Fruit fly (Drosophila melanogaster) whole organism, embryonic: ENCODE measurements around the gene CG3603.

Experiments
- Aef1 ChIP-seq: fragments of 200-800 bp; sonication (Bioruptor generic); IDR thresholded peaks from 3 replicates; pipeline ENCODE4 v1.3.6; 2022; ENCODE audit warnings: missing biosample characterization, missing genetic modification characterization
- Atf3 ChIP-seq: fragments of 200-800 bp; sonication (Bioruptor generic); optimal IDR thresholded peaks from 3 replicates; lab custom pipeline; 2016; ENCODE audit warnings: missing biosample characterization, missing genetic modification characterization
- CG10431 ChIP-seq: fragments of 200-800 bp; sonication (Bioruptor generic); optimal IDR thresholded peaks from 3 replicates; lab custom pipeline; 2018; ENCODE audit warnings: missing biosample characterization, mild to moderate bottlenecking, missing genetic modification characterization
- CG10543 ChIP-seq: fragments of 200-800 bp; sonication (Bioruptor generic); optimal IDR thresholded peaks from 3 replicates; lab custom pipeline; 2017; ENCODE audit warnings: missing biosample characterization, mild to moderate bottlenecking, missing genetic modification characterization, moderate library complexity
- CG12659 ChIP-seq: fragments of 200-800 bp; sonication (Bioruptor generic); optimal IDR thresholded peaks from 3 replicates; lab custom pipeline; 2017; ENCODE audit warnings: mild to moderate bottlenecking, missing biosample characterization, missing genetic modification reagents, missing genetic modification characterization
- CG12769 ChIP-seq: fragments of 200-800 bp; sonication (Bioruptor generic); optimal IDR thresholded peaks from 2 replicates; lab custom pipeline; 2019; ENCODE audit warnings: missing biosample characterization, mild to moderate bottlenecking, missing genetic modification characterization, moderate library complexity
- CG13894 ChIP-seq: fragments of 200-800 bp; sonication (Bioruptor generic); optimal IDR thresholded peaks from 3 replicates; lab custom pipeline; 2018; ENCODE audit warnings: missing biosample characterization, mild to moderate bottlenecking, missing genetic modification characterization, moderate library complexity
- CG15073 ChIP-seq: fragments of 200-800 bp; sonication (Bioruptor generic); optimal IDR thresholded peaks from 2 replicates; lab custom pipeline; 2016; ENCODE audit warnings: missing biosample characterization, missing genetic modification characterization
- CG1602 ChIP-seq: fragments of 200-800 bp; sonication (Bioruptor generic); optimal IDR thresholded peaks from 3 replicates; lab custom pipeline; 2016; ENCODE audit warnings: missing biosample characterization, missing genetic modification characterization
- CG16815 ChIP-seq: fragments of 200-800 bp; sonication (Bioruptor generic); optimal IDR thresholded peaks from 3 replicates; lab custom pipeline; 2017; ENCODE audit warnings: missing biosample characterization, mild to moderate bottlenecking, missing genetic modification characterization
- CG17186 ChIP-seq: fragments of 200-800 bp; sonication (Bioruptor generic); optimal IDR thresholded peaks from 3 replicates; lab custom pipeline; 2017; ENCODE audit warnings: missing biosample characterization, missing genetic modification reagents, missing genetic modification characterization
- CG17328 ChIP-seq: fragments of 200-800 bp; sonication (Bioruptor generic); IDR thresholded peaks from 2 replicates; pipeline ENCODE4 v1.3.6; 2022; ENCODE audit warnings: missing biosample characterization, missing genetic modification characterization
- CG17829 ChIP-seq: fragments of 200-800 bp; optimal IDR thresholded peaks from 2 replicates; lab custom pipeline; 2019; ENCODE audit warnings: missing biosample characterization, mild to moderate bottlenecking, missing genetic modification characterization, moderate library complexity
- CG2116 ChIP-seq: fragments of 200-800 bp; sonication (Bioruptor generic); optimal IDR thresholded peaks from 3 replicates; lab custom pipeline; 2018; ENCODE audit warnings: missing biosample characterization, mild to moderate bottlenecking, missing genetic modification characterization
- CG34376 ChIP-seq: fragments of 200-800 bp; sonication (Bioruptor generic); optimal IDR thresholded peaks from 2 replicates; lab custom pipeline; 2018; ENCODE audit warnings: missing biosample characterization, mild to moderate bottlenecking, missing genetic modification characterization
- CG4360 ChIP-seq: fragments of 200-800 bp; sonication (Bioruptor generic); IDR thresholded peaks from 2 replicates; pipeline ENCODE4 v1.3.6; 2022; ENCODE audit warnings: missing biosample characterization, missing genetic modification characterization
- CG6854 ChIP-seq: fragments of 200-800 bp; sonication (Bioruptor generic); optimal IDR thresholded peaks from 3 replicates; lab custom pipeline; 2017; ENCODE audit warnings: missing biosample characterization, mild to moderate bottlenecking, missing genetic modification characterization
- CG7372 ChIP-seq: fragments of 200-800 bp; sonication (Bioruptor generic); IDR thresholded peaks from 2 replicates; pipeline ENCODE4 v1.3.6; 2022; ENCODE audit warnings: missing biosample characterization, missing genetic modification characterization
- CG7928 ChIP-seq: fragments of 200-800 bp; sonication (Bioruptor generic); optimal IDR thresholded peaks from 2 replicates; lab custom pipeline; 2017; ENCODE audit warnings: missing biosample characterization, mild to moderate bottlenecking, missing genetic modification characterization
- CG8924 ChIP-seq: fragments of 200-800 bp; optimal IDR thresholded peaks from 3 replicates; lab custom pipeline; 2019; ENCODE audit warnings: missing biosample characterization, mild to moderate bottlenecking, missing genetic modification characterization, moderate library complexity
- CkIIα-i1 ChIP-seq: fragments of 200-800 bp; sonication (Bioruptor generic); IDR thresholded peaks from 2 replicates; pipeline ENCODE4 v1.3.6; 2022; ENCODE audit warnings: missing biosample characterization, missing genetic modification characterization
- Deaf1 ChIP-seq: fragments of 200-800 bp; optimal IDR thresholded peaks from 3 replicates; lab custom pipeline; 2019; ENCODE audit warnings: missing biosample characterization, mild to moderate bottlenecking, missing genetic modification characterization, moderate library complexity
- ERR ChIP-seq: fragments of 200-800 bp; sonication (Bioruptor generic); optimal IDR thresholded peaks from 2 replicates; lab custom pipeline; 2016; ENCODE audit warnings: missing biosample characterization, missing genetic modification characterization
- Eip74EF ChIP-seq, 2 experiments: fragments of 200-800 bp in 1 of 2; fragments of >200 bp in 1 of 2; sonication (Bioruptor generic) in 1 of 2; optimal IDR thresholded peaks; 2 replicates each; lab custom pipeline; 2017 to 2019; ENCODE audit warnings: missing biosample characterization in 2 of 2, missing genetic modification characterization in 2 of 2, mild to moderate bottlenecking in 1 of 2, moderate library complexity in 1 of 2
- Ets97D ChIP-seq: fragments of 200-800 bp; sonication (Bioruptor generic); optimal IDR thresholded peaks from 3 replicates; lab custom pipeline; 2016; ENCODE audit warnings: missing biosample characterization, missing genetic modification characterization
- Gug ChIP-seq: fragments of 200-800 bp; sonication (Bioruptor generic); IDR thresholded peaks from 4 replicates; pipeline ENCODE4 v1.3.6; 2022; ENCODE audit warnings: missing biosample characterization, missing genetic modification characterization
- Hr39 ChIP-seq: fragments of >200 bp; optimal IDR thresholded peaks from 2 replicates; lab custom pipeline; 2017
- Hr78 ChIP-seq, 2 experiments: fragments of 200-800 bp in 1 of 2; fragments of >200 bp in 1 of 2; sonication (Bioruptor generic) in 1 of 2; optimal IDR thresholded peaks; 2 replicates each; lab custom pipeline; 2017 to 2019; ENCODE audit warnings: missing biosample characterization in 2 of 2, missing genetic modification characterization in 2 of 2, mild to moderate bottlenecking in 1 of 2, moderate library complexity in 1 of 2
- MESR4 ChIP-seq: fragments of 200-800 bp; sonication (Bioruptor generic); optimal IDR thresholded peaks from 2 replicates; lab custom pipeline; 2018; ENCODE audit warnings: missing biosample characterization, mild to moderate bottlenecking, missing genetic modification characterization, moderate library complexity
- Nf-YC ChIP-seq: fragments of 200-800 bp; optimal IDR thresholded peaks from 3 replicates; lab custom pipeline; 2019; ENCODE audit warnings: missing biosample characterization, mild to moderate bottlenecking, missing genetic modification characterization, moderate library complexity
- NfI ChIP-seq: fragments of 200-800 bp; sonication (Bioruptor generic); optimal IDR thresholded peaks from 3 replicates; lab custom pipeline; 2018; ENCODE audit warnings: missing biosample characterization, mild to moderate bottlenecking, missing genetic modification characterization, moderate library complexity
- Sin3A ChIP-seq: fragments of >200 bp; optimal IDR thresholded peaks from 2 replicates; lab custom pipeline; 2018
- amos ChIP-seq: fragments of 200-800 bp; sonication (Bioruptor generic); IDR thresholded peaks from 2 replicates; pipeline ENCODE4 v1.3.6; 2022; ENCODE audit warnings: missing biosample characterization, missing genetic modification characterization; ENCODE audit not compliant: partially characterized antibody
- chn ChIP-seq: fragments of 200-800 bp; sonication (Bioruptor generic); optimal IDR thresholded peaks from 2 replicates; lab custom pipeline; 2016; ENCODE audit warnings: missing biosample characterization, missing genetic modification characterization
- corto ChIP-seq: fragments of 200-800 bp; sonication (Bioruptor generic); optimal IDR thresholded peaks from 2 replicates; lab custom pipeline; 2016; ENCODE audit warnings: missing biosample characterization, mild to moderate bottlenecking, missing genetic modification characterization, moderate library complexity
- da ChIP-seq: fragments of 200-800 bp; sonication (Bioruptor generic); optimal IDR thresholded peaks from 2 replicates; lab custom pipeline; 2016; ENCODE audit warnings: missing biosample characterization, missing genetic modification characterization
- dimm ChIP-seq: fragments of 200-800 bp; sonication (Bioruptor generic); IDR thresholded peaks from 2 replicates; pipeline ENCODE4 v1.3.6; 2022; ENCODE audit warnings: missing biosample characterization, missing genetic modification characterization
- ewg ChIP-seq: fragments of 200-800 bp; sonication (Bioruptor generic); optimal IDR thresholded peaks from 3 replicates; lab custom pipeline; 2017; ENCODE audit warnings: mild to moderate bottlenecking, missing biosample characterization, missing genetic modification reagents, missing genetic modification characterization
- eyg ChIP-seq: fragments of 200-800 bp; sonication (Bioruptor generic); optimal IDR thresholded peaks from 3 replicates; lab custom pipeline; 2016; ENCODE audit warnings: missing biosample characterization, missing genetic modification characterization
- h ChIP-seq: fragments of >200 bp; optimal IDR thresholded peaks from 2 replicates; lab custom pipeline; 2017
- hkb ChIP-seq, 2 experiments: fragments of 200-800 bp in 1 of 2; fragments of >200 bp in 1 of 2; sonication (Bioruptor generic) in 1 of 2; IDR thresholded peaks in 1 of 2; optimal IDR thresholded peaks in 1 of 2; 2 replicates each; pipeline versions ENCODE4 v1.3.6 to Lab custom; 2017 to 2022; ENCODE audit warnings: missing biosample characterization in 1 of 2, missing genetic modification characterization in 1 of 2
- kah ChIP-seq: fragments of 200-800 bp; sonication (Bioruptor generic); optimal IDR thresholded peaks from 2 replicates; lab custom pipeline; 2018; ENCODE audit warnings: missing biosample characterization, mild to moderate bottlenecking, missing genetic modification characterization
- lmd ChIP-seq: fragments of 200-800 bp; sonication (Bioruptor generic); IDR thresholded peaks from 2 replicates; pipeline ENCODE4 v1.3.6; 2022; ENCODE audit warnings: missing biosample characterization, missing genetic modification characterization
- onecut ChIP-seq: fragments of 200-800 bp; sonication (Bioruptor generic); IDR thresholded peaks from 2 replicates; pipeline ENCODE4 v1.3.6; 2022; ENCODE audit warnings: missing biosample characterization, missing genetic modification characterization
- pzg ChIP-seq: fragments of 200-800 bp; sonication (Bioruptor generic); optimal IDR thresholded peaks from 3 replicates; lab custom pipeline; 2018; ENCODE audit warnings: missing biosample characterization, mild to moderate bottlenecking, missing genetic modification characterization, moderate library complexity
- rib ChIP-seq: fragments of 200-800 bp; sonication (Bioruptor generic); IDR thresholded peaks from 2 replicates; pipeline ENCODE4 v1.3.6; 2022; ENCODE audit warnings: missing biosample characterization, missing genetic modification characterization
- slbo ChIP-seq: fragments of 200-800 bp; sonication (Bioruptor generic); IDR thresholded peaks from 2 replicates; pipeline ENCODE4 v1.3.6; 2022; ENCODE audit warnings: missing biosample characterization, missing genetic modification characterization
- tap ChIP-seq: fragments of 200-800 bp; optimal IDR thresholded peaks from 3 replicates; lab custom pipeline; 2019; ENCODE audit warnings: missing biosample characterization, mild to moderate bottlenecking, missing genetic modification characterization, moderate library complexity
- tgo ChIP-seq: fragments of 200-800 bp; sonication (Bioruptor generic); IDR thresholded peaks from 3 replicates; pipeline ENCODE4 v1.3.6; 2022; ENCODE audit warnings: missing biosample characterization, missing genetic modification characterization
- tin ChIP-seq: fragments of 200-800 bp; sonication (Bioruptor generic); optimal IDR thresholded peaks from 3 replicates; lab custom pipeline; 2016; ENCODE audit warnings: missing biosample characterization, missing genetic modification characterization
- tio ChIP-seq: fragments of 200-800 bp; sonication (Bioruptor generic); optimal IDR thresholded peaks from 2 replicates; lab custom pipeline; 2017; ENCODE audit warnings: missing biosample characterization, missing genetic modification characterization, inconsistent platforms

The CG3603 gene

dm6 chrX:2919742-2920141 lies 28.1 kb upstream of the CG3603 start, which contains the start of gene CG3588 (continued):
- peak; percentile 49 for TF ChIP-seq CG8924 (tag; lab: Kevin White, UChicago)
- TF ChIP-seq Deaf1 (tag; lab: Kevin White, UChicago), result peak; percentile 25
- peak; percentile 32 for TF ChIP-seq tap (tag; lab: Kevin White, UChicago)
- peak; percentile 85 for TF ChIP-seq lmd
- TF ChIP-seq dimm (GFP tag; lab: Robert Waterston, UW), result no peak
- TF ChIP-seq ewg (GFP tag; lab: Kevin White, UChicago), result no peak
- no peak for TF ChIP-seq hkb (optimal IDR thresholded peaks at IDR 0.05; lab: Kevin White, UChicago)
- peak; percentile 72 for TF ChIP-seq hkb (GFP tag; IDR thresholded peaks at IDR 0.05; lab: Robert Waterston, UW)
- no peak for TF ChIP-seq Hr39 (lab: Kevin White, UChicago)
- no peak for TF ChIP-seq amos
- TF ChIP-seq CG13894 (tag; lab: Kevin White, UChicago), result peak; percentile 79
- TF ChIP-seq CG12769, result peak; percentile 11
- no peak for TF ChIP-seq ERR (GFP tag; lab: Kevin White, UChicago)
- TF ChIP-seq CG34376 (GFP tag; lab: Kevin White, UChicago), result peak; percentile 48
- no peak for TF ChIP-seq pzg (GFP tag; lab: Kevin White, UChicago)
- TF ChIP-seq slbo (GFP tag; lab: Robert Waterston, UW), result peak; percentile 89
- TF ChIP-seq CG6854 (GFP tag; lab: Kevin White, UChicago), result peak; percentile 60
- TF ChIP-seq h (lab: Kevin White, UChicago), result no peak
- no peak for TF ChIP-seq Eip74EF (GFP tag; optimal IDR thresholded peaks at IDR 0.05; lab: Kevin White, UChicago)
- no peak for TF ChIP-seq Sin3A (lab: Kevin White, UChicago)
- TF ChIP-seq Aef1 (GFP tag; lab: Robert Waterston, UW), result peak; percentile 80
- peak; percentile 65 for TF ChIP-seq CG12659 (GFP tag; lab: Kevin White, UChicago)
- TF ChIP-seq CG17829 (tag; lab: Kevin White, UChicago), result peak; percentile 28
- peak; percentile 66 for TF ChIP-seq tin (GFP tag; lab: Kevin White, UChicago)
- no peak for TF ChIP-seq Nf-YC
- peak; percentile 84 for TF ChIP-seq rib
- TF ChIP-seq CG7928 (GFP tag; lab: Kevin White, UChicago), result no peak
- peak; percentile 56; the same call in 1 of the 2 replicates for TF ChIP-seq onecut (GFP tag; lab: Robert Waterston, UW)
- TF ChIP-seq CG15073, result no peak
- peak; percentile 81 for TF ChIP-seq NfI (GFP tag; lab: Kevin White, UChicago)
- TF ChIP-seq Atf3 (GFP tag; lab: Kevin White, UChicago), result peak; percentile 63
- TF ChIP-seq CG10431 (GFP tag; lab: Kevin White, UChicago), result no peak
- TF ChIP-seq tio (GFP tag; lab: Kevin White, UChicago), result peak; percentile 47
- no peak for TF ChIP-seq CG17186 (GFP tag; lab: Kevin White, UChicago)
- no peak for TF ChIP-seq corto (GFP tag; lab: Kevin White, UChicago)
- TF ChIP-seq CG2116, result peak; percentile 20
- TF ChIP-seq kah, result no peak
- peak; percentile 65 for TF ChIP-seq CG17328 (GFP tag; lab: Robert Waterston, UW)
- peak; percentile 55 for TF ChIP-seq CG1602
- 0 out of 2 replicates have a peak, but pooled peaks have one; percentile 28 for TF ChIP-seq CkIIα-i1 (GFP tag; lab: Robert Waterston, UW)
- no peak for TF ChIP-seq CG4360 (GFP tag; lab: Robert Waterston, UW)
- peak; percentile 36 for TF ChIP-seq chn (GFP tag; lab: Kevin White, UChicago)
- peak; percentile 82 for TF ChIP-seq CG7372 (GFP tag; lab: Robert Waterston, UW)
- peak; percentile 55 for TF ChIP-seq eyg (GFP tag; lab: Kevin White, UChicago)
- TF ChIP-seq da (GFP tag; lab: Kevin White, UChicago), result no peak
- TF ChIP-seq Ets97D (GFP tag; lab: Kevin White, UChicago), result peak; percentile 24
- no peak for TF ChIP-seq MESR4 (GFP tag; lab: Kevin White, UChicago)
- TF ChIP-seq CG16815 (GFP tag; lab: Kevin White, UChicago), result peak; percentile 15
- TF ChIP-seq Gug (GFP tag; lab: Robert Waterston, UW), result peak; percentile 79; the same call in 3 of the 4 replicates
- TF ChIP-seq tgo, result peak; percentile 80
- TF ChIP-seq Hr78 (GFP tag; optimal IDR thresholded peaks at IDR 0.05; lab: Kevin White, UChicago), result no peak
- no peak for TF ChIP-seq CG10543
